Worm (Caenorhabditis elegans) whole organism, young adult: ENCODE results near the gene lido-11.

Experiments used
- D2030.7 ChIP-seq: fragments of 200-800 bp; sonication (Bioruptor generic); IDR thresholded peaks from 2 replicates; pipeline ENCODE4 v1.3.6; 2022; ENCODE audit warnings: missing genetic modification reagents, missing genetic modification characterization, missing compliant biosample characterization
- F10E7.11 ChIP-seq: sonication (generic microtip); optimal IDR thresholded peaks from 2 replicates; lab custom pipeline; 2017; ENCODE audit warnings: mild to moderate bottlenecking, missing genetic modification characterization, moderate library complexity, missing compliant biosample characterization
- F57A8.1 ChIP-seq: fragments of 200-800 bp; sonication (Bioruptor generic); optimal IDR thresholded peaks from 2 replicates; lab custom pipeline; 2018; ENCODE audit warnings: mild to moderate bottlenecking, missing genetic modification characterization, moderate library complexity, missing compliant biosample characterization
- T07F8.4 ChIP-seq: sonication (generic microtip); optimal IDR thresholded peaks from 2 replicates; lab custom pipeline; 2016; ENCODE audit warnings: mild to moderate bottlenecking, missing genetic modification characterization, moderate library complexity, missing compliant biosample characterization
- Y95B8A.8 ChIP-seq: fragments of 200-800 bp; sonication (Bioruptor generic); IDR thresholded peaks from 2 replicates; pipeline ENCODE4 v1.3.6; 2022; ENCODE audit warnings: missing genetic modification reagents, missing genetic modification characterization, missing compliant biosample characterization
- dpl-1 ChIP-seq: fragments of 150-350 bp; optimal IDR thresholded peaks from 2 replicates; lab custom pipeline; 2014; ENCODE audit warnings: missing biosample characterization, missing genetic modification reagents, missing genetic modification characterization
- egl-44 ChIP-seq: fragments of 200-800 bp; sonication (Bioruptor generic); IDR thresholded peaks from 2 replicates; pipeline ENCODE4 v1.3.6; 2022; ENCODE audit warnings: missing genetic modification reagents, missing genetic modification characterization, missing compliant biosample characterization
- lag-1 ChIP-seq: fragments of 200-800 bp; sonication (Bioruptor generic); IDR thresholded peaks from 2 replicates; pipeline ENCODE4 v1.3.6; 2022; ENCODE audit warnings: missing genetic modification reagents, missing genetic modification characterization, missing compliant biosample characterization
- lsl-1 ChIP-seq: fragments of 200-800 bp; sonication (Bioruptor generic); optimal IDR thresholded peaks from 2 replicates; lab custom pipeline; 2018; ENCODE audit warnings: mild to moderate bottlenecking, missing genetic modification characterization, moderate library complexity, missing compliant biosample characterization
- nfya-1 ChIP-seq: sonication (generic microtip); optimal IDR thresholded peaks from 2 replicates; lab custom pipeline; 2017; ENCODE audit warnings: antibody characterized with exemption, missing compliant biosample characterization, missing genetic modification characterization, borderline replicate concordance; ENCODE audit not compliant: insufficient read depth
- snpc-4 ChIP-seq, 5 experiments: fragments of 150-350 bp in 1 of 5; sonication (generic microtip) in 4 of 5; optimal IDR thresholded peaks; 2 replicates each; lab custom pipeline; 2014 to 2018; ENCODE audit warnings: missing genetic modification characterization in 5 of 5, missing biosample characterization in 3 of 5, antibody characterized with exemption in 2 of 5, mild to moderate bottlenecking in 2 of 5, missing compliant biosample characterization in 2 of 5, missing genotype in 2 of 5, moderate library complexity in 2 of 5, missing genetic modification reagents in 1 of 5
- tlf-1 ChIP-seq: fragments of 200-800 bp; sonication (Bioruptor generic); optimal IDR thresholded peaks from 2 replicates; lab custom pipeline; 2018; ENCODE audit warnings: mild to moderate bottlenecking, missing genetic modification characterization, missing compliant biosample characterization
- unc-62 ChIP-seq: fragments of 150-350 bp; optimal IDR thresholded peaks from 2 replicates; lab custom pipeline; 2014; ENCODE audit warnings: missing biosample characterization, missing genetic modification reagents, missing genetic modification characterization

DNA sequence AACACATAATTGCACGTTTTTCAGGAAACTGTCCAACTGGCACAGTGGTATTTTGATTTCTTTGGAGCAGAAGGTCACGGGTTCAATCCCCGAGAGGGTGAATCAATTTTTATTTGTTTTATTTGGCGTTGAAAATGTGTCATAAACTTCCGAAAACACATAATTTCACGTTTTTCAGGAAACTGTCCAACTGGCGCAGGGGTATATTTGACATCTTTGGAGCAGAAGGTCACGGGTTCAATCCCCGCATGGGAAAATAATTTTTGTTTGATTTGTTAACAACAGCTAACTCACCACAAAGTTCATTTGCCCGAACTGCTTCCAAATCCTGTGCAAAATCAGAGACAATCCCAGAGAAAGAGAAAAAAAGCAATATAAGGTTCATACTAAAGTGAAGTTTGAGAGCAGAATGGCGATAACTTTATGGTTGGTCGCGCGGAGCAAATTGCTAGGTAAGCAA is 48.1 kb upstream of the lido-11 start, which contains the start of gene irld-48:
- TF ChIP-seq snpc-4 (GFP tag; optimal IDR thresholded peaks at IDR 0.05; lab: Kevin White, UChicago) (no peak), snpc-4 (tag; optimal IDR thresholded peaks at IDR 0.05; lab: Kevin White, UChicago) (no peak), egl-44 (GFP tag; lab: Robert Waterston, UW) (no peak), nfya-1 (tag; lab: Kevin White, UChicago) (no peak), dpl-1 (GFP tag; lab: Kevin White, UChicago) (no peak), tlf-1 (GFP tag; lab: Kevin White, UChicago) (no peak), unc-62 (GFP tag; lab: Kevin White, UChicago) (no peak), Y95B8A.8 (GFP tag; lab: Robert Waterston, UW) (no peak), F57A8.1 (GFP tag; lab: Kevin White, UChicago) (no peak), lag-1 (GFP tag; lab: Robert Waterston, UW) (no peak), lsl-1 (GFP tag; lab: Kevin White, UChicago) (no peak), D2030.7 (GFP tag; lab: Robert Waterston, UW) (no peak), F10E7.11 (no peak), T07F8.4 (tag; lab: Kevin White, UChicago) (no peak)
